Fruit fly (Drosophila melanogaster) whole organism, larva: ENCODE results near the gene Smr.
A peak's percentile ranks its signal among the peaks of the same experiment; 100 is the strongest.

Source experiments
- noc ChIP-seq: fragments of 200-800 bp; sonication (Bioruptor generic); optimal IDR thresholded peaks from 3 replicates; lab custom pipeline; 2019; ENCODE audit warnings: missing biosample characterization, mild to moderate bottlenecking, missing genetic modification characterization, moderate library complexity

Gene Smr

dm6 chrX:12741914-12742650 is at the start of gene Smr:
Gene Smr, minus strand, starts transcription at chrX:12742618.
- TF ChIP-seq noc = no peak

DNA sequence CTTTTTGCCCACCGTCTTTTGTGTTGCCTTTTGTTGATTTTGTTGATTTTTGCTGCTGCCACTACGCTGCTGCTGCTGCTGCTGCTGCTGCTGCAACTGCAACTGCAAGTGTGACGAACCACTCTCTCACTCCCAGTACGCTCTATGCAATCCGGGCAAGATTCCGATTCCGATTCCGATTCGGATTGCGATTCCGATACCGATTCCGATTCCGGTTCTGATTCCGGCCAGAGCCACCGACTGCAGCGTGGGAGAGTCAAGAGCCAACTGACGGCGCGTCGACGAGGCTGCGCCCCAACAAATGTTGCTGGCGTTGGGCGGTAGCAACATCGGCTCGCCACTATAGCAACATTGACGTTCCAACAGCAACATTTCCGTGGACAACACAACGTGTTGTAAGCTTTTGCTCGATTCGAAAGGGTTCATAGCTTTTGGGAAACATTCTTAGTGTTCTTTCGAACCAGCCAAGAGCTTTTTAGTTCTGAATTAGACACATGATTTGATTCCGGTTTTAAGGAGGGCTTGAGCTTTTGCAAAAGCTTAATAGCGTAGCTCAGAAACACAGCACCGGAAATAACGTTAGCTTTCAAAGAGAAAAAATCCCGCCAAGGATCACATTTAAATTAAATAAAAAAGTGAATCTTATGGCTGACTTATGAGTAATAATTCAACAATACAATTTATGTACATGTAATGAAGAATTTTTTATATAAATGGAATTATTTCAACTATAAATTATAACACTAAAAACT is 42.4 kb upstream of the Smr start, which contains the start of gene CG32647:
CG32647 (minus strand) TSS at position 269 of the 752 bp plus-strand sequence.
- TF ChIP-seq noc = no peak

DNA sequence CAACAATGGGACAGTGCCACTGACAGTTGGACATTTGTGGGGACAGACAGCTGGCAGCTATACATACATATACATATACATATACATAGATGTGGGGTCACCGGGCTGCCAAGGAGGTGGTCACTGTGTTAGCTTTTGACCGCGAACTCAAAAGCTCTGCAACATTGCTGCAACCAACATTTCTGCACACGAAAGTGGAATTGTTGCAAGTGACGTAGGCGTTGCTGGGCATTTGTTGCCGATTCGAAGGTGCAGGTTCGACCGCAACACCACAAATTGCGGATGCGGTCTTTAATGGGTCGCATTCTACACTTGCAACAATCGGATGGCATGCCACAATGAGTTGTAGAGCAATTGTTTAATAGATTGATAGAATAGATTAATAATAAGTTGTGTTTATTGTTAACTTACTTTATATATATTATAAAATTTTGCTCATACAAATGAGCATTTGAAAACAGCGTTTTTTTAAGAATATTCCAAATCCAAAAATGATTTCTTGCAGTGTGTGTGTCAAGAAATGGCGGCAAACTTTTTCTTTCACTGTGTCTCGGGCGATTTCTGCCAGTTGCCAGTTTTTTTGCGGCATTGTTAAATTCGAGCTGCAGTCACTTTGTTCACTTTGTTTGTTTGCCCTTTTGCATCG is 35.5 kb upstream of the Smr start:
- TF ChIP-seq noc = no peak

DNA sequence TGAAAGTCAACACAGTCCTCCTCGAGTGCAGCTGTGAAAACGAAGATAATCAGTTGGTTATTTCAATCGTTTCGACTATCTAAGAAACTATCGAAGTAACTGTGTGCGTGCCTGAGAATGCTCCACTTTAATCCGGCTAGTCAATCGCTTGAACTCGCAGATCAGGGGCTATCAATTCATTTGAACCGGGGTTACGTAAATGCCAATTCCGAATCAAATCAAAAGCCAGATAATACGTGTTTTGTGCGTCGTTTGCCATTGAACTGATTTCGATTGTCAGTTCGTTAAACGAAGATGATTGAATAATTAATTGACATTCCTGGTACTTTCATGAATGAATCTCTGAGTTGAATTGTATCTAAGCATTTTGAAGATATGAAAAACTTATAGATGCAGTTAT is 34.8 kb upstream of the Smr start:
- TF ChIP-seq noc = peak; percentile 81

- TF ChIP-seq noc = no peak
Observed at dm6 chrX:12766286-12766685, 23.9 kb upstream of the Smr start.

DNA sequence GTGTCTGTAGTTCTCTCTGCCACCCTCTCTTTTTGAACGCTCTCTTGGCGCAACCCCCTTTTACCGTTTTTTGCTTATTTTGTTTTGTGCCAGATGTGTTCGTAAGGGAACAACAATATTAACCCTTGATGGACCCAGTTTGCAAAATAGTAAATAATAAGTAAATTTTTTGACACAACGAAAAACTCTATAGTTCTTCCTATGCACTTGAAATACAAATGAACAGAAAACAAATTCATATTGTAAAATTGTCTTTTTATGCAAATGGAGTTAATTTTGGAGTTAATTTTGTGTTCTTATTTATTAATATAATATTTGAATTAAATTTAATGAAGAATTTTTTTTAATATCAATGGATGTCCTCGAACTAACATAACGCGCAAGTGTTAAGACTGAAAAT is 23.3 kb upstream of the Smr start:
- TF ChIP-seq noc = no peak

DNA sequence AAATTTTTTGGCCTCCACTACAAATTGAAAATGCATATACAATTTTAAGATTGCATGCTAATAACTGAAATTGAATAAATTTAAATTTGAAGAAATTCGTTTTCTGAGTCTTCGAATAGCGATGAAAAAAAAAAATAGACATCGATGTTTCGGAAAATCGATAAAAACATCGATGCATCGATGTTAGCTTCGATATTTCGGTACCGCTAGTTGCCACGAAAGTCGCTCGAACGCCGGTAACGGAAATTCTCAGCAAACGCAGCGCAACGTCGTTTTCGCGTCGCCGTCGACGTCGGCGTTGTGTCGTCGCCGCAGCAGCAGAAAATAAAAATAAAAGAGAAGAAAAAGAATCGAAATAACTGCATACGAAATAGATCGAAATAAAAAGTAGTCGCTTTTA is 22.7 kb upstream of the Smr start, which contains the start of gene Agpat1:
Agpat1 (plus strand) TSS at position 191 of the 400 bp plus-strand sequence.
- no peak for TF ChIP-seq noc

dm6 chrX:12764640-12765039 is 22.2 kb upstream of the Smr start:
- TF ChIP-seq noc = no peak

DNA sequence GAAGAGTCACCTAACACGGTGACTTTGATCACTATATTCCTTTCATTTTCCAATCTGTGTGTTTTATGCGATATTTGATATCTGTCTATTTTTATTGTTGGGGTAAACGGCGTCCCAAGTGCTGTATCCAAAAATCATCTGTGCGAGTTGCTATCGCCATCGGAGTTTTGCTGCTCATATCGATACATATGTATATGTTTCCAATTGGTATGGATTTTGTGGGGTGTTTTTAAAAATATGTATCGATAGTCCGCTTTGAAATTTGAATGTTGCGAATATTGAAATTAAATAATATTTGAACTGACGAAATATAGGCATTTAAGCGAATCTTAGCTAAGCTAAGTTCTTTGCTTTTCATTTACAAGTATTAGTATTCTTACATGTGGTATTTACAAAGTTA is 21.0 kb upstream of the Smr start, which contains the start of gene pira:
pira (minus strand) TSS at position 145 of the 400 bp plus-strand sequence.
- TF ChIP-seq noc = no peak

- peak; percentile 48 for TF ChIP-seq noc
Observed at dm6 chrX:12760466-12761133, 18.2 kb upstream of the Smr start, which contains the start of gene Paics. Gene Paics, minus strand, starts transcription at chrX:12760617.

dm6 chrX:12759162-12759561 is 16.7 kb upstream of the Smr start:
- TF ChIP-seq noc = no peak

DNA sequence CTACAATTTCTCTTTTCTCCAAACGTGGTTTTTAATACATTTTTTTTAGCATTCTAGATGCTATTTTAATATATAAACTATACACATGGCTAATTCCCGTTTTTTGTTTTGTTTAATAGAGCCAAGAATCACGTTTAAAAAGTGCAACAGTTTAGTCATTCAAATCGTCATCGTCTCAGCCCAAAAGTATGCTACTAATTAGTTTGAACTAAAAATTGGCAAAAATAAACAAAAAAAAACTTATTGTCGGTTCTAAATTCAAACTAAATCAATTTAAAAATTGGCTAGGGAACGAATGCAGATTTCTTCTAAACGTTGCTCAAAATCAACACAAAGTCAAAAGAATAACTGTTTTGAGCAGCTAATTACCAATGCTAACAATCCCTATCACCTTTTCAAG is 14.7 kb upstream of the Smr start:
- no peak for TF ChIP-seq noc

dm6 chrX:12756374-12756721 is 13.9 kb upstream of the Smr start:
- TF ChIP-seq noc = no peak

DNA sequence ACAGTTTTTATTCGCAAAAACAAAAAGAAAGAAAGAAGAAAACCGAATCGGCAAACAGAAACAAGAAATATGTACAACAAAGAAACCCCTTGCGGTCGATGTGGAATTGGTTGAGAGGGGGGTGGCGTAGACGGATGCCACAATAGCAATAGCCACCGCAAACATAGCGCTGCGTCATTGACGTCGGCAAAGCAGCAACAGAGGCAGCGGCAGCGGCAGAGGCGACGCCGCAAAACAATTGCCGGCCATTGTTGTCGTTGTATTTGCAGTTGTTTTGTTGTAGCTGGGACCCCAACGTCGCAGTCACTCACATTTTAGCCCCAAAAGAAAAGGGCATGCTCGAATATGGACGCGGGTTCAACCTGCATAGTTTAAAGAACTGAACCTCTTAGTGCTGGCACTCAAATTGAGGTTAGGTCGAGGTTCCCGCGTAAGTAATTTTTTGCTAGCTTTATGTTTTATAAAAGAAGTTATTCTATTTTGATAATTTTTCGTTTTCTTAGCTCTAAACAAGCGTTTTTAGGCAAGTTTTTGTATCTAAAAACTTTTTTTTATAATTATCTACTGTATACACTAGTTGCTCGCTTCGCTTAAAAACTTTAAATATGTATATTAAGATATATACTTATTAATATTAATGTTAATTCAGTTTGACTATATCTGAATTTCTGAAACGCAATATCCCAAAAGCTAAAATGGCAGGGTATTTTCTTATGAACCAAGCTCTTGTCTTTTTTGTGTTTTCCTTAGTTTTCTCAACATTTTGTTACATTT is 13.4 kb upstream of the Smr start:
- no peak for TF ChIP-seq noc

dm6 chrX:12755017-12755563 is 12.7 kb upstream of the Smr start:
- peak; percentile 95 for TF ChIP-seq noc

dm6 chrX:12754348-12754733 is 11.9 kb upstream of the Smr start:
- peak; percentile 97 for TF ChIP-seq noc
